Worm (Caenorhabditis elegans) whole organism, late embryonic: ENCODE measurements around the gene C05C10.8.

ENCODE experiments used
- C08G9.2 ChIP-seq: sonication (generic microtip); optimal IDR thresholded peaks from 2 replicates; lab custom pipeline; 2016; ENCODE audit warnings: mild to moderate bottlenecking, missing genetic modification characterization, moderate library complexity, missing compliant biosample characterization
- C38D4.7 ChIP-seq: fragments of 200-800 bp; sonication (Bioruptor generic); optimal IDR thresholded peaks from 2 replicates; lab custom pipeline; 2018; ENCODE audit warnings: mild to moderate bottlenecking, missing genetic modification characterization, moderate library complexity, missing compliant biosample characterization
- K09A11.1 ChIP-seq: sonication (generic microtip); optimal IDR thresholded peaks from 2 replicates; lab custom pipeline; 2017; ENCODE audit warnings: antibody characterized with exemption, mild to moderate bottlenecking, missing genetic modification characterization, missing compliant biosample characterization; ENCODE audit not compliant: insufficient read depth
- T23F11.4 ChIP-seq: fragments of 200-800 bp; sonication (Bioruptor generic); optimal IDR thresholded peaks from 2 replicates; lab custom pipeline; 2018; ENCODE audit warnings: mild to moderate bottlenecking, missing genetic modification characterization, missing compliant biosample characterization
- ahr-1 ChIP-seq: sonication (generic microtip); optimal IDR thresholded peaks from 2 replicates; lab custom pipeline; 2016; ENCODE audit warnings: missing genetic modification characterization, missing compliant biosample characterization
- ceh-18 ChIP-seq: sonication (generic microtip); optimal IDR thresholded peaks from 2 replicates; lab custom pipeline; 2016; ENCODE audit warnings: missing genetic modification characterization, missing compliant biosample characterization
- ceh-19 ChIP-seq: fragments of 200-800 bp; sonication (Bioruptor generic); optimal IDR thresholded peaks from 2 replicates; lab custom pipeline; 2018; ENCODE audit warnings: mild to moderate bottlenecking, missing genetic modification characterization, missing compliant biosample characterization
- ceh-22 ChIP-seq: sonication (generic microtip); optimal IDR thresholded peaks from 2 replicates; lab custom pipeline; 2017; ENCODE audit warnings: missing biosample characterization, missing genetic modification characterization
- ceh-31 ChIP-seq: sonication (generic microtip); optimal IDR thresholded peaks from 2 replicates; lab custom pipeline; 2016; ENCODE audit warnings: missing genetic modification characterization, missing compliant biosample characterization
- ceh-45 ChIP-seq: fragments of 200-800 bp; sonication (Bioruptor generic); IDR thresholded peaks from 2 replicates; pipeline ENCODE4 v1.3.6; 2022; ENCODE audit warnings: missing genetic modification reagents, missing genetic modification characterization, missing compliant biosample characterization
- ceh-48 ChIP-seq: sonication (generic microtip); optimal IDR thresholded peaks from 2 replicates; lab custom pipeline; 2016; ENCODE audit warnings: missing genetic modification characterization, inconsistent platforms, missing compliant biosample characterization
- ceh-9 ChIP-seq: sonication (generic microtip); optimal IDR thresholded peaks from 2 replicates; lab custom pipeline; 2016; ENCODE audit warnings: mild to moderate bottlenecking, missing genetic modification characterization, inconsistent platforms, missing compliant biosample characterization
- che-1 ChIP-seq: sonication (generic microtip); optimal IDR thresholded peaks from 2 replicates; lab custom pipeline; 2016; ENCODE audit warnings: mild to moderate bottlenecking, missing genetic modification characterization, missing compliant biosample characterization
- dve-1 ChIP-seq: sonication (generic microtip); optimal IDR thresholded peaks from 2 replicates; lab custom pipeline; 2017; ENCODE audit warnings: antibody characterized with exemption, mild to moderate bottlenecking, missing genetic modification characterization, missing compliant biosample characterization
- elt-2 ChIP-seq: sonication (generic microtip); optimal IDR thresholded peaks from 2 replicates; lab custom pipeline; 2016; ENCODE audit warnings: missing genetic modification reagents, missing genetic modification characterization, missing compliant biosample characterization
- ets-4 ChIP-seq: sonication (generic microtip); optimal IDR thresholded peaks from 2 replicates; lab custom pipeline; 2016; ENCODE audit warnings: missing genetic modification characterization, missing compliant biosample characterization
- eyg-1 ChIP-seq: sonication (generic microtip); optimal IDR thresholded peaks from 2 replicates; lab custom pipeline; 2016; ENCODE audit warnings: missing genotype, missing genetic modification characterization, missing compliant biosample characterization
- fax-1 ChIP-seq: sonication (generic microtip); optimal IDR thresholded peaks from 2 replicates; lab custom pipeline; 2016; ENCODE audit warnings: missing genotype, missing genetic modification characterization, missing compliant biosample characterization
- fkh-6 ChIP-seq: sonication (generic microtip); optimal IDR thresholded peaks from 2 replicates; lab custom pipeline; 2016; ENCODE audit warnings: missing genetic modification characterization, missing compliant biosample characterization
- gmeb-2 ChIP-seq: sonication (generic microtip); optimal IDR thresholded peaks from 2 replicates; lab custom pipeline; 2016; ENCODE audit warnings: missing genetic modification characterization, inconsistent platforms, missing compliant biosample characterization
- hlh-15 ChIP-seq: sonication (generic microtip); optimal IDR thresholded peaks from 2 replicates; lab custom pipeline; 2016; ENCODE audit warnings: missing genetic modification characterization, missing compliant biosample characterization
- hlh-30 ChIP-seq: sonication (generic microtip); optimal IDR thresholded peaks from 2 replicates; lab custom pipeline; 2017; ENCODE audit warnings: antibody characterized with exemption, missing genetic modification characterization, missing compliant biosample characterization; ENCODE audit not compliant: insufficient read depth
- hlh-8 ChIP-seq: sonication (generic microtip); optimal IDR thresholded peaks from 2 replicates; lab custom pipeline; 2016; ENCODE audit warnings: missing genotype, missing genetic modification characterization, missing compliant biosample characterization
- lim-6 ChIP-seq: sonication (generic microtip); optimal IDR thresholded peaks from 2 replicates; lab custom pipeline; 2016; ENCODE audit warnings: missing genetic modification characterization, missing compliant biosample characterization
- lin-11 ChIP-seq: fragments of 200-800 bp; sonication (Bioruptor generic); optimal IDR thresholded peaks from 2 replicates; lab custom pipeline; 2018; ENCODE audit warnings: mild to moderate bottlenecking, missing genetic modification characterization, missing compliant biosample characterization
- madf-2 ChIP-seq: sonication (generic microtip); optimal IDR thresholded peaks from 2 replicates; lab custom pipeline; 2017; ENCODE audit warnings: missing genetic modification characterization, missing compliant biosample characterization
- mec-3 ChIP-seq: sonication (generic microtip); optimal IDR thresholded peaks from 2 replicates; lab custom pipeline; 2016; ENCODE audit warnings: borderline replicate concordance, missing genetic modification characterization, missing compliant biosample characterization
- nfya-1 ChIP-seq: sonication (generic microtip); optimal IDR thresholded peaks from 2 replicates; lab custom pipeline; 2017; ENCODE audit warnings: missing genetic modification characterization, mild to moderate bottlenecking, missing compliant biosample characterization, antibody characterized with exemption, moderate library complexity
- nhr-11 ChIP-seq: fragments of 150-350 bp; optimal IDR thresholded peaks from 2 replicates; lab custom pipeline; 2014; ENCODE audit warnings: missing biosample characterization, missing genetic modification characterization
- nhr-232 ChIP-seq: sonication (generic microtip); optimal IDR thresholded peaks from 2 replicates; lab custom pipeline; 2016; ENCODE audit warnings: missing genetic modification characterization, missing compliant biosample characterization
- npax-4 ChIP-seq: sonication (generic microtip); optimal IDR thresholded peaks from 2 replicates; lab custom pipeline; 2016; ENCODE audit warnings: missing genetic modification characterization, missing compliant biosample characterization
- odd-2 ChIP-seq: sonication (generic microtip); optimal IDR thresholded peaks from 2 replicates; lab custom pipeline; 2017; ENCODE audit warnings: antibody characterized with exemption, mild to moderate bottlenecking, missing genetic modification characterization, missing compliant biosample characterization
- pag-3 ChIP-seq: sonication (generic microtip); optimal IDR thresholded peaks from 2 replicates; lab custom pipeline; 2016; ENCODE audit warnings: missing compliant biosample characterization, missing genetic modification characterization, borderline replicate concordance
- pax-1 ChIP-seq: fragments of 150-350 bp; optimal IDR thresholded peaks from 2 replicates; lab custom pipeline; 2014; ENCODE audit warnings: missing biosample characterization, missing genetic modification characterization
- pha-2 ChIP-seq: sonication (generic microtip); optimal IDR thresholded peaks from 2 replicates; lab custom pipeline; 2017; ENCODE audit warnings: mild to moderate bottlenecking, missing genetic modification characterization, missing compliant biosample characterization
- pha-4 ChIP-seq: fragments of 150-350 bp; optimal IDR thresholded peaks from 2 replicates; lab custom pipeline; 2018; ENCODE audit warnings: missing biosample characterization, missing genetic modification reagents, missing genetic modification characterization
- pqm-1 ChIP-seq: sonication (generic microtip); optimal IDR thresholded peaks from 2 replicates; lab custom pipeline; 2016; ENCODE audit warnings: missing genetic modification characterization, missing compliant biosample characterization
- ref-2 ChIP-seq: sonication (generic microtip); optimal IDR thresholded peaks from 2 replicates; lab custom pipeline; 2016; ENCODE audit warnings: missing genetic modification characterization, missing compliant biosample characterization
- sox-2 ChIP-seq: fragments of 200-800 bp; sonication (Bioruptor generic); IDR thresholded peaks from 2 replicates; pipeline ENCODE4 v1.3.6; 2022; ENCODE audit warnings: missing genetic modification reagents, missing genetic modification characterization, missing compliant biosample characterization
- tbx-2 ChIP-seq: sonication (generic microtip); optimal IDR thresholded peaks from 2 replicates; lab custom pipeline; 2016; ENCODE audit warnings: missing genetic modification characterization, missing compliant biosample characterization
- tbx-7 ChIP-seq: sonication (generic microtip); optimal IDR thresholded peaks from 2 replicates; lab custom pipeline; 2016; ENCODE audit warnings: missing genotype, missing genetic modification characterization, missing compliant biosample characterization
- ttx-3 ChIP-seq: sonication (generic microtip); optimal IDR thresholded peaks from 2 replicates; lab custom pipeline; 2016; ENCODE audit warnings: missing genetic modification reagents, missing genetic modification characterization, missing compliant biosample characterization
- unc-3 ChIP-seq, 2 experiments: fragments of 200-800 bp in 1 of 2; sonication (Bioruptor generic) in 1 of 2; sonication (generic microtip) in 1 of 2; conservative IDR thresholded peaks in 1 of 2; optimal IDR thresholded peaks in 1 of 2; 2 replicates each; pipeline versions ENCODE4 v1.3.6 to Lab custom; 2016 to 2022; ENCODE audit warnings: missing compliant biosample characterization in 2 of 2, missing genetic modification characterization in 2 of 2, missing genetic modification reagents in 1 of 2
- zip-5 ChIP-seq: sonication (generic microtip); optimal IDR thresholded peaks from 2 replicates; lab custom pipeline; 2016; ENCODE audit warnings: missing genetic modification characterization, missing compliant biosample characterization
- ztf-16 ChIP-seq: sonication (generic microtip); optimal IDR thresholded peaks from 2 replicates; lab custom pipeline; 2017; ENCODE audit warnings: missing genetic modification characterization, missing compliant biosample characterization

C05C10.8 gene

ce11 chrII:9948662-9949061, 30.9 kb upstream of the C05C10.8 start:
- TF ChIP-seq che-1 (tag; lab: Kevin White, UChicago): no peak
- TF ChIP-seq mec-3 (tag; lab: Kevin White, UChicago): no peak
- TF ChIP-seq lin-11 (tag; lab: Kevin White, UChicago): no peak
- TF ChIP-seq fax-1 (tag; lab: Kevin White, UChicago): no peak
- no peak for TF ChIP-seq elt-2 (tag; lab: Kevin White, UChicago)

ce11 chrII:9943837-9944236, 26.0 kb upstream of the C05C10.8 start, which contains the start of gene flad-1:
Gene flad-1, plus strand, starts transcription at chrII:9944137.
- no peak for TF ChIP-seq T23F11.4 (GFP tag; lab: Kevin White, UChicago)
- no peak for TF ChIP-seq ref-2 (tag; lab: Kevin White, UChicago)
- TF ChIP-seq ttx-3 (tag; lab: Kevin White, UChicago): no peak
- no peak for TF ChIP-seq unc-3 (GFP tag; conservative IDR thresholded peaks at IDR 0.05; lab: Robert Waterston, UW)
- no peak for TF ChIP-seq unc-3 (tag; optimal IDR thresholded peaks at IDR 0.05; lab: Kevin White, UChicago)
- no peak for TF ChIP-seq ceh-19
- TF ChIP-seq gmeb-2 (tag; lab: Kevin White, UChicago): no peak
- TF ChIP-seq ceh-18: no peak
- TF ChIP-seq ceh-22 (tag; lab: Kevin White, UChicago): no peak
- no peak for TF ChIP-seq ceh-45 (GFP tag; lab: Robert Waterston, UW)
- TF ChIP-seq fax-1 (tag; lab: Kevin White, UChicago): no peak
- TF ChIP-seq ceh-48 (tag; lab: Kevin White, UChicago): no peak
- TF ChIP-seq nfya-1 (tag; lab: Kevin White, UChicago): no peak
- no peak for TF ChIP-seq nhr-232 (tag; lab: Kevin White, UChicago)
- no peak for TF ChIP-seq madf-2
- no peak for TF ChIP-seq nhr-11
- no peak for TF ChIP-seq fkh-6 (tag; lab: Kevin White, UChicago)
- TF ChIP-seq, all 69 proteins: peak for 0

- TF ChIP-seq lim-6 (tag; lab: Kevin White, UChicago) (no peak), hlh-8 (tag; lab: Kevin White, UChicago) (no peak), T23F11.4 (GFP tag; lab: Kevin White, UChicago) (no peak), ceh-18 (no peak), K09A11.1 (no peak), ets-4 (tag; lab: Kevin White, UChicago) (no peak), C38D4.7 (GFP tag; lab: Kevin White, UChicago) (no peak), hlh-15 (tag; lab: Kevin White, UChicago) (no peak), dve-1 (tag; lab: Kevin White, UChicago) (no peak), npax-4 (no peak), lin-11 (tag; lab: Kevin White, UChicago) (no peak), ceh-9 (tag; lab: Kevin White, UChicago) (no peak), pha-2 (tag; lab: Kevin White, UChicago) (no peak), zip-5 (tag; lab: Kevin White, UChicago) (no peak), pag-3 (tag; lab: Kevin White, UChicago) (no peak)
Measured at ce11 chrII:9943246-9943645, 25.4 kb upstream of the C05C10.8 start.

- TF ChIP-seq unc-3 (GFP tag; conservative IDR thresholded peaks at IDR 0.05; lab: Robert Waterston, UW): 0 out of 2 replicates have a peak, but pooled peaks have one; percentile 35
- TF ChIP-seq unc-3 (tag; optimal IDR thresholded peaks at IDR 0.05; lab: Kevin White, UChicago): no peak
- TF ChIP-seq tbx-7: peak; percentile 91
- no peak for TF ChIP-seq pha-4 (tag; lab: Kevin White, UChicago)
- peak; percentile 77 for TF ChIP-seq mec-3 (tag; lab: Kevin White, UChicago)
- TF ChIP-seq lim-6 (tag; lab: Kevin White, UChicago): peak; percentile 60
- TF ChIP-seq npax-4: no peak
- no peak for TF ChIP-seq hlh-30 (tag; lab: Kevin White, UChicago)
- peak; percentile 62 for TF ChIP-seq nfya-1 (tag; lab: Kevin White, UChicago)
- no peak for TF ChIP-seq ceh-19
- peak; percentile 79 for TF ChIP-seq ztf-16 (tag; lab: Kevin White, UChicago)
- no peak for TF ChIP-seq T23F11.4 (GFP tag; lab: Kevin White, UChicago)
- peak; percentile 55 for TF ChIP-seq ahr-1
- peak; percentile 65 for TF ChIP-seq pax-1 (tag; lab: Kevin White, UChicago)
- TF ChIP-seq tbx-2 (tag; lab: Kevin White, UChicago): peak; percentile 89
- TF ChIP-seq ceh-18: peak; percentile 46
- no peak for TF ChIP-seq eyg-1
- no peak for TF ChIP-seq ceh-9 (tag; lab: Kevin White, UChicago)
- peak; percentile 56 for TF ChIP-seq pqm-1 (tag; lab: Kevin White, UChicago)
- TF ChIP-seq zip-5 (tag; lab: Kevin White, UChicago): peak; percentile 76
- TF ChIP-seq C08G9.2: peak; percentile 98
- no peak for TF ChIP-seq sox-2
- peak; percentile 98 for TF ChIP-seq ceh-31 (tag; lab: Kevin White, UChicago)
- TF ChIP-seq odd-2: no peak
Measured at ce11 chrII:9940430-9940829, 22.6 kb upstream of the C05C10.8 start, which contains the start of gene ufd-3. Gene ufd-3, plus strand, starts transcription at chrII:9940753.
